Worm (Caenorhabditis elegans) whole organism, L1 larva: ENCODE measurements around the gene mpst-7.

Source experiments
- C04F5.9 ChIP-seq: sonication (generic microtip); optimal IDR thresholded peaks from 2 replicates; lab custom pipeline; 2016; ENCODE audit warnings: missing genetic modification characterization, missing compliant biosample characterization
- ama-1 ChIP-seq: fragments of 150-350 bp; optimal IDR thresholded peaks from 2 replicates; lab custom pipeline; 2014
- egl-13 ChIP-seq: sonication (generic microtip); optimal IDR thresholded peaks from 2 replicates; lab custom pipeline; 2016; ENCODE audit warnings: missing genotype, missing genetic modification reagents, missing genetic modification characterization, missing compliant biosample characterization
- elt-3 ChIP-seq, 6 experiments: fragments of 150-350 bp in 1 of 6; sonication (generic microtip); optimal IDR thresholded peaks; 2 replicates each; lab custom pipeline; 2017 to 2018; ENCODE audit warnings: missing biosample characterization in 6 of 6, missing genetic modification characterization in 6 of 6, inconsistent platforms in 1 of 6
- lin-15B ChIP-seq: fragments of 150-350 bp; sonication (generic microtip); optimal IDR thresholded peaks from 3 replicates; lab custom pipeline; 2014; ENCODE audit warnings: missing biosample characterization, missing genetic modification characterization
- mep-1 ChIP-seq: fragments of 150-350 bp; optimal IDR thresholded peaks from 2 replicates; lab custom pipeline; 2014; ENCODE audit warnings: missing biosample characterization, missing genetic modification characterization
- nhr-28 ChIP-seq: fragments of 150-350 bp; optimal IDR thresholded peaks from 2 replicates; lab custom pipeline; 2014; ENCODE audit warnings: missing biosample characterization, missing genetic modification characterization
- pqm-1 ChIP-seq: sonication (generic microtip); optimal IDR thresholded peaks from 3 replicates; lab custom pipeline; 2017; ENCODE audit warnings: missing biosample characterization, missing genetic modification characterization
- snpc-4 ChIP-seq: fragments of 150-350 bp; optimal IDR thresholded peaks from 2 replicates; lab custom pipeline; 2014; ENCODE audit warnings: missing biosample characterization, missing genetic modification characterization
- sptf-1 ChIP-seq: fragments of 150-350 bp; optimal IDR thresholded peaks from 2 replicates; lab custom pipeline; 2014; ENCODE audit warnings: missing biosample characterization, missing genetic modification characterization
- unc-86 ChIP-seq: sonication (generic microtip); optimal IDR thresholded peaks from 2 replicates; lab custom pipeline; 2016; ENCODE audit warnings: missing genetic modification characterization, missing compliant biosample characterization

DNA sequence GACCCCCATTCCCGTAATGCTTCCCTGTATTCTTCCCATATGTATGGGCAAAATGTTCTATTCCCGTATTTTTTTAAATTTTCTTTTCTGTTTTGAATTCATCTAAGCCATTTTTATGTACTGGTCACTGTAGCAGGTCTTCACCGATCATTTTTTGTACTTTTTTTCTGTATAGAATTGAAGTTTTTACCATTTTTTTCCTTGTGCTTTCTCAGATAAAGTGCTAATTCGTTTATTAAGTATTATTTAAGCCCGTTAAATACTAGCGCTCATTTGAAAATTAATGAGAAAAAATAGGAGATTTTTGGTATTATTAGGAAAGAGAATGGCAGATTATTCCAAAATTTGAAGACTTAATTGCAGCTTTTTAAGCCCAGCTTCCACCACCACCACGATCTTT, 45.8 kb upstream of the mpst-7 start:
- TF ChIP-seq elt-3 (tag; optimal IDR thresholded peaks at IDR 0.05; lab: Kevin White, UChicago) (no peak), C04F5.9 (tag; lab: Kevin White, UChicago) (no peak), lin-15B (tag; lab: Kevin White, UChicago) (no peak), egl-13 (tag; lab: Kevin White, UChicago) (no peak), pqm-1 (no peak), unc-86 (tag; lab: Kevin White, UChicago) (no peak), nhr-28 (tag; lab: Kevin White, UChicago) (no peak), ama-1 (lab: Kevin White, UChicago) (no peak), sptf-1 (no peak), snpc-4 (no peak), mep-1 (tag; lab: Kevin White, UChicago) (no peak)
